Worm (Caenorhabditis elegans): Measurements from ENCODE around the gene F19C6.3.
A peak's percentile ranks its signal among the peaks of the same experiment; 100 is the strongest.

The F19C6.3 gene

DNA sequence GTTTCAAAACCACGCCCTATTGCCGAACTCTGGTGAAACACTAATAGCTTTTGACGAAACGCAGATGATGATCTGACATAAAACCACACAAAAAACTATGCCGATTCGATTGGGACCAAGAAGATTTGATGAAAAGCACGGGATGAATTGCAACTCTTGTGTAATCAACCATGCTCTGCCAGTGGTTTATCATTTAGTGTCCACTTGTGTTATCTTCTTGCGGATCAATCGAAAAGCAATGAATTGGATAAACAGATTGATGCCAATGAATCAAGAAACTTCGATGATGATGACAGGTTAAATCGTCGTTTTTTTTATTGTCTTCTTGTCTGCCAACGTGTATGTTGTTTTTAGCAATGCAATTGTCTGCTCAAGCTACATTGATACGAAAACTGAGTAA lies 13.5 kb upstream of the F19C6.3 start, which contains the start of gene F42G10.1:
Gene F42G10.1, minus strand, starts transcription at position 151 of the 400 bp plus-strand sequence.
- no peak for TF ChIP-seq egl-27 (tag; optimal IDR thresholded peaks at IDR 0.05)
- no peak for TF ChIP-seq aly-2 (tag; optimal IDR thresholded peaks at IDR 0.05)
- TF ChIP-seq R02D3.7 (tag; optimal IDR thresholded peaks at IDR 0.05), result no peak
- no peak for TF ChIP-seq ceh-28 (tag; optimal IDR thresholded peaks at IDR 0.05)
- no peak for TF ChIP-seq nhr-76 (tag; optimal IDR thresholded peaks at IDR 0.05)
- TF ChIP-seq nfya-1 (tag; optimal IDR thresholded peaks at IDR 0.05; ENCODE audit: insufficient read depth), result peak; percentile 6
- TF ChIP-seq lin-39 (tag; optimal IDR thresholded peaks at IDR 0.05), result peak; percentile 69
- TF ChIP-seq ztf-11 (tag; optimal IDR thresholded peaks at IDR 0.05), result no peak
- no peak for TF ChIP-seq daf-12 (tag; optimal IDR thresholded peaks at IDR 0.05)
- TF ChIP-seq fkh-2 (tag; optimal IDR thresholded peaks at IDR 0.05), result no peak
- no peak for TF ChIP-seq nhr-28 (tag; optimal IDR thresholded peaks at IDR 0.05)
- no peak for TF ChIP-seq nhr-43 (tag; optimal IDR thresholded peaks at IDR 0.05; ENCODE audit: poor library complexity, severe bottlenecking)
- TF ChIP-seq mdl-1 (tag; optimal IDR thresholded peaks at IDR 0.05), result no peak
- TF ChIP-seq fkh-10 (GFP tag; optimal IDR thresholded peaks at IDR 0.05), result no peak
- no peak for TF ChIP-seq eor-1 (tag; optimal IDR thresholded peaks at IDR 0.05)
- TF ChIP-seq lsy-12 (tag; optimal IDR thresholded peaks at IDR 0.05), result no peak
- no peak for TF ChIP-seq unc-39 (tag; optimal IDR thresholded peaks at IDR 0.05)
- peak; percentile 89 for TF ChIP-seq egl-5 (tag; optimal IDR thresholded peaks at IDR 0.05)
- TF ChIP-seq jun-1 (tag; optimal IDR thresholded peaks at IDR 0.05), result no peak
- TF ChIP-seq nhr-12 (tag; optimal IDR thresholded peaks at IDR 0.05), result no peak

DNA sequence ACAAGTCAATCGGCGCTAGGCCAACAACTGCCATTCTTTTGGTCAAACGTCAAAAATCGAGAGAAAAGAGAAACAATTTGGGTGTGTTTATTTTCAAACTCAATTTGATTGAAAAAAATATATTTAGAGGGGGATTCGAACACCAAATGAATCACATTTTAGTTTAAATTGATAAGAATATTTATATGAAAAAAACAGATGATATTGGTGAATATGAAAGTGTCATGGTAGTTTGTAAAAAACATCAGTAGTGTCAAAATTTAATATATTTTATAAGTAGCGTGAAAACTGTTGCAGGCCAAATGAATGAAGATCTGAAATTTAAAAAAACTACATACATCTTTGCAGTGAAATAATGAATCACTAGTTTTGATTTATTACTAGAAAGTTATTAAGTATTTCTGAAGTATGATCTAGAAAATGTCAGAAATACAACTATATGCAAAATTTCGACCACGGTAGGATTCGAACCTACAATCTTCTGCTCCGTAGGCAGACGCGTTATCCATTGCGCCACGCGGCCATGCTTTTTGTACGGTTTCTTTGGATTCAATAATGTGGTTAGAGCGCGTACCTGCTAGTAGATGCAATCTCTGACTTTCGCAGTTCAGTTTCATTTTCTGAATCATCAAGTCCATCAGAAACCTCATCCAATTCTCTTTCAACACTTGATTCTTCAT lies 9.6 kb upstream of the F19C6.3 start, which contains the start of gene F19C6.4:
Gene F19C6.4, minus strand, starts transcription at position 51 of the 680 bp plus-strand sequence.
- no peak for TF ChIP-seq zag-1 (tag; optimal IDR thresholded peaks at IDR 0.05)
- TF ChIP-seq R02D3.7 (tag; optimal IDR thresholded peaks at IDR 0.05), result no peak
- TF ChIP-seq fkh-2 (tag; optimal IDR thresholded peaks at IDR 0.05), result no peak
- TF ChIP-seq elt-3 (tag; optimal IDR thresholded peaks at IDR 0.05), result no peak
- no peak for TF ChIP-seq snpc-4 (tag; optimal IDR thresholded peaks at IDR 0.05)
- TF ChIP-seq mml-1 (tag; optimal IDR thresholded peaks at IDR 0.05), result no peak
- no peak for TF ChIP-seq nhr-76 (tag; optimal IDR thresholded peaks at IDR 0.05)
- no peak for TF ChIP-seq elt-1 (tag; optimal IDR thresholded peaks at IDR 0.05)
- TF ChIP-seq unc-62 (GFP tag; optimal IDR thresholded peaks at IDR 0.05), result no peak
- peak; percentile 22 for TF ChIP-seq pqm-1 (tag; optimal IDR thresholded peaks at IDR 0.05)
- TF ChIP-seq nhr-43 (tag; optimal IDR thresholded peaks at IDR 0.05; ENCODE audit: poor library complexity, severe bottlenecking), result peak; percentile 31
- peak; percentile 12 for TF ChIP-seq elt-2 (tag; optimal IDR thresholded peaks at IDR 0.05)
- no peak for TF ChIP-seq sea-2 (GFP tag; optimal IDR thresholded peaks at IDR 0.05)
- TF ChIP-seq nhr-23 (tag; optimal IDR thresholded peaks at IDR 0.05), result no peak
- no peak for TF ChIP-seq ztf-11 (tag; optimal IDR thresholded peaks at IDR 0.05)
- no peak for TF ChIP-seq egl-5 (tag; optimal IDR thresholded peaks at IDR 0.05)
- TF ChIP-seq mdl-1 (tag; optimal IDR thresholded peaks at IDR 0.05), result no peak
- TF ChIP-seq skn-1 (tag; optimal IDR thresholded peaks at IDR 0.05), result no peak
- TF ChIP-seq ztf-4 (tag; optimal IDR thresholded peaks at IDR 0.05), result no peak
- peak; percentile 49 for TF ChIP-seq lsy-12 (tag; optimal IDR thresholded peaks at IDR 0.05)
- TF ChIP-seq nhr-25 (tag; optimal IDR thresholded peaks at IDR 0.05), result peak; percentile 25
- TF ChIP-seq unc-39 (tag; optimal IDR thresholded peaks at IDR 0.05), result no peak
- no peak for TF ChIP-seq nhr-11 (tag; optimal IDR thresholded peaks at IDR 0.05)
- no peak for TF ChIP-seq ZK546.5 (tag; optimal IDR thresholded peaks at IDR 0.05)

DNA sequence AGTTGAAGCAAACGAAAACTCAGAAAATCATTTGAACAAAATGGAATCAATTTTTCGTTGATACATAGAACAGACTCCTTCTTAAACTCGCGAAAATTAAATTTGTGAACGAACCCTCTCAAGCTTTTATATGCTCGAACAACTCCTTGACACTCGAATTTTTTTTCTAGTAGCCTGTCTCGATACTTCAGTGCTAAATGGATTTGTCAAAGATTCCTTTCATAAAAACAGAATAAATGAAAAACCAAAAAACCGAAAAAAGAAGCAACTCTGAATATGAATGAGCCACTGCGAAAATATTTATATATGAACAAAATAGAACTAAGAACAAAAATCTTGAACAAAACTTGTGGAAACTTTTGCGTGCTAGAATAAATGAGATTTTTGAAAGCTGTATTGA lies 1.4 kb upstream of the F19C6.3 start:
- no peak for TF ChIP-seq nhr-12 (tag; optimal IDR thresholded peaks at IDR 0.05)
- peak; percentile 29 for TF ChIP-seq fkh-10 (GFP tag; optimal IDR thresholded peaks at IDR 0.05)

ce11 chrX:10000635-10001034 lies 7.9 kb downstream of the F19C6.3 start, which contains the start of gene F19C6.2:
Gene F19C6.2 (plus strand): TSS chrX:10000935.
- TF ChIP-seq R02D3.7 (tag; optimal IDR thresholded peaks at IDR 0.05), result no peak
- no peak for TF ChIP-seq nhr-11 (tag; optimal IDR thresholded peaks at IDR 0.05)
- TF ChIP-seq elt-3 (tag; optimal IDR thresholded peaks at IDR 0.05), result no peak
- TF ChIP-seq nhr-43 (tag; optimal IDR thresholded peaks at IDR 0.05; ENCODE audit: poor library complexity, severe bottlenecking), result no peak
- no peak for TF ChIP-seq fos-1 (tag; optimal IDR thresholded peaks at IDR 0.05)
